Worm (Caenorhabditis elegans) whole organism, early embryonic: ENCODE results near the gene T19H12.15.

ENCODE experiments used
- B0310.2 ChIP-seq: sonication (generic microtip); optimal IDR thresholded peaks from 2 replicates; lab custom pipeline; 2016; ENCODE audit warnings: mild to moderate bottlenecking, missing genetic modification characterization, missing compliant biosample characterization
- F13C5.2 ChIP-seq: sonication (generic microtip); optimal IDR thresholded peaks from 2 replicates; lab custom pipeline; 2017; ENCODE audit warnings: mild to moderate bottlenecking, missing genetic modification characterization, inconsistent platforms, missing compliant biosample characterization
- aly-1 ChIP-seq: sonication (generic microtip); optimal IDR thresholded peaks from 2 replicates; lab custom pipeline; 2016; ENCODE audit warnings: missing genetic modification characterization, missing compliant biosample characterization
- ama-1 ChIP-seq: fragments of 150-350 bp; optimal IDR thresholded peaks from 2 replicates; lab custom pipeline; 2014
- ceh-13 ChIP-seq: fragments of 200-800 bp; sonication (Bioruptor generic); optimal IDR thresholded peaks from 2 replicates; lab custom pipeline; 2018; ENCODE audit warnings: mild to moderate bottlenecking, missing genetic modification characterization, missing compliant biosample characterization
- ceh-36 ChIP-seq: sonication (generic microtip); optimal IDR thresholded peaks from 2 replicates; lab custom pipeline; 2016; ENCODE audit warnings: missing genetic modification characterization, inconsistent platforms, missing compliant biosample characterization
- ets-7 ChIP-seq: sonication (generic microtip); optimal IDR thresholded peaks from 2 replicates; lab custom pipeline; 2016; ENCODE audit warnings: missing genotype, missing genetic modification characterization, missing compliant biosample characterization
- flt-1 ChIP-seq: fragments of 200-800 bp; sonication (Bioruptor generic); IDR thresholded peaks from 2 replicates; pipeline ENCODE4 v1.3.6; 2022; ENCODE audit warnings: missing genetic modification characterization, missing compliant biosample characterization
- hmbx-1 ChIP-seq: sonication (generic microtip); optimal IDR thresholded peaks from 2 replicates; lab custom pipeline; 2016; ENCODE audit warnings: mild to moderate bottlenecking, missing genetic modification characterization, missing compliant biosample characterization
- hmg-4 ChIP-seq: fragments of 200-800 bp; sonication (Bioruptor generic); optimal IDR thresholded peaks from 2 replicates; lab custom pipeline; 2018; ENCODE audit warnings: mild to moderate bottlenecking, missing genetic modification characterization, missing compliant biosample characterization
- hnd-1 ChIP-seq: sonication (generic microtip); optimal IDR thresholded peaks from 2 replicates; lab custom pipeline; 2016; ENCODE audit warnings: missing genetic modification characterization, missing compliant biosample characterization
- pes-1 ChIP-seq: fragments of 200-800 bp; sonication (Bioruptor generic); IDR thresholded peaks from 2 replicates; pipeline ENCODE4 v1.3.6; 2022; ENCODE audit warnings: missing genetic modification reagents, missing genetic modification characterization, missing compliant biosample characterization
- scrt-1 ChIP-seq: fragments of 200-800 bp; sonication (Bioruptor generic); IDR thresholded peaks from 2 replicates; pipeline ENCODE4 v1.3.6; 2022; ENCODE audit warnings: missing genetic modification characterization, missing compliant biosample characterization
- sea-1 ChIP-seq: fragments of 200-800 bp; sonication (Bioruptor generic); conservative IDR thresholded peaks from 2 replicates; pipeline ENCODE4 v1.3.6; 2022; ENCODE audit warnings: missing genetic modification characterization, missing compliant biosample characterization
- tbx-11 ChIP-seq: fragments of 200-800 bp; sonication (Bioruptor generic); IDR thresholded peaks from 2 replicates; pipeline ENCODE4 v1.3.6; 2022; ENCODE audit warnings: missing genetic modification characterization, missing compliant biosample characterization
- tbx-37 ChIP-seq: fragments of 200-800 bp; sonication (Bioruptor generic); conservative IDR thresholded peaks from 2 replicates; pipeline ENCODE4 v1.3.6; 2022; ENCODE audit warnings: missing genetic modification reagents, missing genetic modification characterization, missing compliant biosample characterization
- tra-4 ChIP-seq: sonication (generic microtip); optimal IDR thresholded peaks from 2 replicates; lab custom pipeline; 2017; ENCODE audit warnings: missing genetic modification characterization, missing compliant biosample characterization

The T19H12.15 gene

ce11 chrV:4914879-4915278 lies 35.7 kb upstream of the T19H12.15 start, which contains the start of gene H23N18.6:
TSS of gene H23N18.6 (minus strand) at chrV:4915079.
- TF ChIP-seq B0310.2 (tag; lab: Kevin White, UChicago) (no peak), sea-1 (GFP tag; lab: Robert Waterston, UW) (no peak), hmbx-1 (tag; lab: Kevin White, UChicago) (no peak), pes-1 (GFP tag; lab: Robert Waterston, UW) (no peak), flt-1 (GFP tag; lab: Robert Waterston, UW) (no peak)

DNA sequence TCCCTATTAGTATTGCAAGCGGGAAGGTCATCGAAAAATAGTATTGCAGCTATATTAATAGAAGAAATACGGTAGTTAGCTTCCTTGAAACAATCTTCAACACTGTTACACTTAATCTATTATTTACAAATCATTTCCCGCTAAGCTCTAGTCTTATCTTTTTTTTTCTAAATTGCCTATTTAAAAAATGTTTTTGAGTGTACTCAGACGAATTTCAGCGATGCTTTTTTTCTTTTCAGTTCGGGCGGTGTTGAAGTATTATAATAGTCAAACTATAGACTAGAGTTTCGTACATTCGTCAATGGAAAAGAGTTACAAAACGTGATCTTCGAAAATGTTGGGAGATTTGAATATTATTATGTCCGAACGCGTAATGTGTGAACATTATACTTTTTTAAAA lies 34.7 kb upstream of the T19H12.15 start:
- TF ChIP-seq ets-7 (tag; lab: Kevin White, UChicago) (no peak), hnd-1 (tag; lab: Kevin White, UChicago) (no peak), flt-1 (GFP tag; lab: Robert Waterston, UW) (no peak), B0310.2 (tag; lab: Kevin White, UChicago) (no peak), ceh-36 (no peak), hmbx-1 (tag; lab: Kevin White, UChicago) (no peak), ceh-13 (GFP tag; lab: Kevin White, UChicago) (no peak), sea-1 (GFP tag; lab: Robert Waterston, UW) (no peak), hmg-4 (no peak), ama-1 (no peak), scrt-1 (GFP tag; lab: Robert Waterston, UW) (no peak), aly-1 (tag; lab: Kevin White, UChicago) (no peak)

DNA sequence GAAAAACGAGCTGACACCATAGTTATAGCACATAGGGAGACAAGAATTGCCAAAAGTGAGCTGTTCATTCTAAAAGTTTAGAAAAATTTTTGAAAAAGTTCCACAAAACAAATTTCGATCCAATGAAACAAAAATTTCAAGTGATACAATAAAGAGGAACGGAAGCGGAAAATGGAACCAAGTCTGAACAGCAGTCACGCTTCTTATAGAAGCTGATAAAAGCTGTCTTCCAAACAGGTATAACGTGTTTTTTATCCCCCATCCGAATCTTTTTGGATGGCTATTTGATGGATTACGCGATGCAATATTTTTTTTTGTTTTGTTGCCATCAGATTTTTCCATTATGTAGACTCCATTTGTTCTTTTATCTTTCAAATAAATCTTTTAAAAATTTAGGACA lies 33.2 kb upstream of the T19H12.15 start, which contains the start of gene H23N18.5:
Gene H23N18.5, minus strand, starts transcription at position 69 of the 400 bp plus-strand sequence.
- TF ChIP-seq hmg-4, result no peak
- no peak for TF ChIP-seq ceh-36
- no peak for TF ChIP-seq ets-7 (tag; lab: Kevin White, UChicago)
- no peak for TF ChIP-seq hmbx-1 (tag; lab: Kevin White, UChicago)
- TF ChIP-seq aly-1 (tag; lab: Kevin White, UChicago), result no peak
- TF ChIP-seq tra-4 (tag; lab: Kevin White, UChicago), result no peak
- no peak for TF ChIP-seq ama-1
- TF ChIP-seq sea-1 (GFP tag; lab: Robert Waterston, UW), result no peak
- TF ChIP-seq flt-1 (GFP tag; lab: Robert Waterston, UW), result no peak
- no peak for TF ChIP-seq B0310.2 (tag; lab: Kevin White, UChicago)
- no peak for TF ChIP-seq tbx-37 (GFP tag; lab: Robert Waterston, UW)
- no peak for TF ChIP-seq scrt-1 (GFP tag; lab: Robert Waterston, UW)
- TF ChIP-seq ceh-13 (GFP tag; lab: Kevin White, UChicago), result no peak

DNA sequence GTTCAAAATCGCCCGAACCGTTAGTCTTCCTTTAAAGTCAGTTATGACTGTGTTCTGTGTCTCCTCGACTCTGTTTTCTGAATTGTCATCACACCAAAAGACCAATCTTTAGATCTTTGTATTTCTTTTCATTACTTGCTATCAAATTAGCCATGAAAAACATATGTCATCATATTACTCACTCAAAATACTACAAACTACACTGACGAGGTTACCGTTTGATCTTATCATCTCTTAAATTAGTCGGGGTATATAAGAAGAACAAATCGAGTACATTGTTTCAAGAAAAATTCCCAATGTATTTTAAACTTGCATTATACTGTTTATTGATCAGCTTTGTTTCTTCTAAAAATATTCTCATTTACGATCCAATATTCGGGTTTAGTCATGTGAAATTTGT lies 29.4 kb upstream of the T19H12.15 start, which contains the start of gene ugt-13:
Gene ugt-13, plus strand, starts transcription at position 294 of the 400 bp plus-strand sequence.
- TF ChIP-seq hmg-4, result no peak
- TF ChIP-seq B0310.2 (tag; lab: Kevin White, UChicago), result no peak
- no peak for TF ChIP-seq aly-1 (tag; lab: Kevin White, UChicago)
- no peak for TF ChIP-seq hnd-1 (tag; lab: Kevin White, UChicago)
- TF ChIP-seq ceh-36, result no peak
- TF ChIP-seq F13C5.2 (tag; lab: Kevin White, UChicago), result no peak
- no peak for TF ChIP-seq tbx-11
- TF ChIP-seq ets-7 (tag; lab: Kevin White, UChicago), result no peak
- no peak for TF ChIP-seq tra-4 (tag; lab: Kevin White, UChicago)
- no peak for TF ChIP-seq ceh-13 (GFP tag; lab: Kevin White, UChicago)
- TF ChIP-seq flt-1 (GFP tag; lab: Robert Waterston, UW), result no peak
- no peak for TF ChIP-seq pes-1 (GFP tag; lab: Robert Waterston, UW)

ce11 chrV:4905953-4906352 lies 26.8 kb upstream of the T19H12.15 start, which contains the start of gene ugt-14:
TSS of gene ugt-14 (plus strand) at chrV:4906253.
- TF ChIP-seq ets-7 (tag; lab: Kevin White, UChicago) (no peak), aly-1 (tag; lab: Kevin White, UChicago) (no peak), sea-1 (GFP tag; lab: Robert Waterston, UW) (no peak), flt-1 (GFP tag; lab: Robert Waterston, UW) (no peak), tbx-11 (no peak), B0310.2 (tag; lab: Kevin White, UChicago) (no peak), tra-4 (tag; lab: Kevin White, UChicago) (no peak), hnd-1 (tag; lab: Kevin White, UChicago) (no peak), ama-1 (no peak), F13C5.2 (tag; lab: Kevin White, UChicago) (no peak), hmg-4 (no peak), ceh-36 (no peak), pes-1 (GFP tag; lab: Robert Waterston, UW) (no peak), tbx-37 (GFP tag; lab: Robert Waterston, UW) (no peak), ceh-13 (GFP tag; lab: Kevin White, UChicago) (no peak), scrt-1 (GFP tag; lab: Robert Waterston, UW) (no peak), hmbx-1 (tag; lab: Kevin White, UChicago) (no peak)

ce11 chrV:4903696-4904095 lies 24.5 kb upstream of the T19H12.15 start, which contains the start of gene ugt-8:
TSS of gene ugt-8 (plus strand) at chrV:4903930.
- TF ChIP-seq hnd-1 (tag; lab: Kevin White, UChicago) (no peak), ets-7 (tag; lab: Kevin White, UChicago) (no peak), F13C5.2 (tag; lab: Kevin White, UChicago) (no peak), tra-4 (tag; lab: Kevin White, UChicago) (no peak), flt-1 (GFP tag; lab: Robert Waterston, UW) (no peak), pes-1 (GFP tag; lab: Robert Waterston, UW) (no peak), ceh-13 (GFP tag; lab: Kevin White, UChicago) (no peak), B0310.2 (tag; lab: Kevin White, UChicago) (no peak), hmg-4 (no peak), ama-1 (no peak)

DNA sequence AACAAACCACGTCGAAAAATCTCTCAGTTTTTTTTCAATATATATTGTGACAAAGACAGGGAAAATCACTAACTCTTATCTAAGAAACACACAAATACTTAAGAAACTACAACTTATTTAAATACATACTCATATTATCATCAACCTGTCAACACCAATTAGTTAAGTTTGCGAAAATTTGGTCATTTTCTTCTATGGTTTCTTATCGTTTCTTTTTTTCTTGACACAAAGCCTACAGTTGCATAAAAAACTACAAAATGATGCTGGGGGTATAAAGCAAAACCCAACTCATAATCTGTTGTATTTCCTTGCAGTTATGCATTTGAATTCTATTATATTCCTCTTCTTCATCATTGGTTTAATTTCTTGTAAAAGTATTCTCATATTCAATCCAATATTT lies 21.9 kb upstream of the T19H12.15 start, which contains the start of gene ugt-67:
Gene ugt-67, plus strand, starts transcription at position 301 of the 400 bp plus-strand sequence.
- TF ChIP-seq ceh-36 (no peak), aly-1 (tag; lab: Kevin White, UChicago) (no peak), B0310.2 (tag; lab: Kevin White, UChicago) (no peak), ama-1 (no peak), hnd-1 (tag; lab: Kevin White, UChicago) (no peak), tbx-11 (no peak), scrt-1 (GFP tag; lab: Robert Waterston, UW) (no peak), flt-1 (GFP tag; lab: Robert Waterston, UW) (no peak), tbx-37 (GFP tag; lab: Robert Waterston, UW) (no peak), ceh-13 (GFP tag; lab: Kevin White, UChicago) (no peak), F13C5.2 (tag; lab: Kevin White, UChicago) (no peak), hmg-4 (no peak), hmbx-1 (tag; lab: Kevin White, UChicago) (no peak), tra-4 (tag; lab: Kevin White, UChicago) (no peak)
